Worm (Caenorhabditis elegans) whole organism, mixed stage, embryonic: Measurements from ENCODE around the gene let-413.

ENCODE experiments used
- mab-5 ChIP-seq: fragments of 150-350 bp; optimal IDR thresholded peaks from 2 replicates; lab custom pipeline; 2014; ENCODE audit warnings: missing biosample characterization, missing genetic modification characterization
- mep-1 ChIP-seq: fragments of 150-350 bp; optimal IDR thresholded peaks from 2 replicates; lab custom pipeline; 2017; ENCODE audit warnings: missing biosample characterization, missing genetic modification reagents, missing genetic modification characterization, inconsistent platforms
- unc-62 ChIP-seq: fragments of 150-350 bp; optimal IDR thresholded peaks from 2 replicates; lab custom pipeline; 2014; ENCODE audit warnings: missing biosample characterization, missing genetic modification reagents, missing genetic modification characterization

- no peak for TF ChIP-seq mep-1 (tag; lab: Kevin White, UChicago)
- TF ChIP-seq mab-5 (tag; lab: Kevin White, UChicago), result no peak
- TF ChIP-seq unc-62, result no peak
Observed at ce11 chrV:8016928-8017327, 39.4 kb upstream of the let-413 start, which contains the start of gene sptl-2.
